Worm (Caenorhabditis elegans): Measurements from ENCODE around the gene cct-6.

Gene cct-6

ce11 chrIII:5859008-5859407 lies 3.5 kb upstream of the cct-6 start, which contains the start of gene dpf-4:
Gene dpf-4 (plus strand): TSS chrIII:5859308.
- TF ChIP-seq ceh-18 (tag; optimal IDR thresholded peaks at IDR 0.05) (no peak), unc-55 (GFP tag; optimal IDR thresholded peaks at IDR 0.05) (no peak), ceh-9 (tag; optimal IDR thresholded peaks at IDR 0.05) (no peak)

ce11 chrIII:5853240-5853639 lies 2.2 kb downstream of the cct-6 start, which contains the start of gene ddx-23:
Gene ddx-23 (minus strand): TSS chrIII:5853269.
- TF ChIP-seq hlh-8 (tag; optimal IDR thresholded peaks at IDR 0.05): peak; percentile 7
- no peak for TF ChIP-seq ceh-45 (GFP tag; IDR thresholded peaks at IDR 0.05)
- TF ChIP-seq ceh-22 (tag; optimal IDR thresholded peaks at IDR 0.05): no peak
- no peak for TF ChIP-seq pha-4 (tag; optimal IDR thresholded peaks at IDR 0.05)
- TF ChIP-seq ceh-14 (tag; optimal IDR thresholded peaks at IDR 0.05): peak; percentile 9
- TF ChIP-seq K02D7.2 (tag; optimal IDR thresholded peaks at IDR 0.05): no peak
- TF ChIP-seq hlh-6 (tag; optimal IDR thresholded peaks at IDR 0.05): no peak
- peak; percentile 11 for TF ChIP-seq elt-2 (tag; optimal IDR thresholded peaks at IDR 0.05)
- no peak for TF ChIP-seq ama-1 (optimal IDR thresholded peaks at IDR 0.05)
- TF ChIP-seq unc-3 (GFP tag; conservative IDR thresholded peaks at IDR 0.05): no peak
- no peak for TF ChIP-seq unc-3 (tag; optimal IDR thresholded peaks at IDR 0.05)
- TF ChIP-seq nhr-232 (tag; optimal IDR thresholded peaks at IDR 0.05): no peak
- no peak for TF ChIP-seq madf-2 (tag; optimal IDR thresholded peaks at IDR 0.05)
- TF ChIP-seq ceh-31 (tag; optimal IDR thresholded peaks at IDR 0.05): peak; percentile 70
- TF ChIP-seq unc-42 (tag; optimal IDR thresholded peaks at IDR 0.05): peak; percentile 34
- no peak for TF ChIP-seq ceh-30 (tag; optimal IDR thresholded peaks at IDR 0.05)
- no peak for TF ChIP-seq sox-2 (GFP tag; IDR thresholded peaks at IDR 0.05)
- no peak for TF ChIP-seq pag-3 (tag; optimal IDR thresholded peaks at IDR 0.05; ENCODE audit: borderline replicate concordance)
- no peak for TF ChIP-seq pros-1 (tag; optimal IDR thresholded peaks at IDR 0.05)
- TF ChIP-seq ceh-48 (tag; optimal IDR thresholded peaks at IDR 0.05): no peak
- no peak for TF ChIP-seq zip-5 (tag; optimal IDR thresholded peaks at IDR 0.05)
- TF ChIP-seq ets-4 (tag; optimal IDR thresholded peaks at IDR 0.05): peak; percentile 93
- TF ChIP-seq ceh-24 (tag; optimal IDR thresholded peaks at IDR 0.05): no peak
- TF ChIP-seq ceh-2 (tag; optimal IDR thresholded peaks at IDR 0.05): no peak
- TF ChIP-seq fax-1 (tag; optimal IDR thresholded peaks at IDR 0.05): peak; percentile 7
- TF ChIP-seq tbx-2 (tag; optimal IDR thresholded peaks at IDR 0.05): peak; percentile 14
- no peak for TF ChIP-seq sox-4 (tag; optimal IDR thresholded peaks at IDR 0.05)

ce11 chrIII:5846412-5846811 lies 9.1 kb downstream of the cct-6 start:
- no peak for TF ChIP-seq odd-2 (tag; optimal IDR thresholded peaks at IDR 0.05)
- no peak for TF ChIP-seq sox-4 (tag; optimal IDR thresholded peaks at IDR 0.05)
- TF ChIP-seq ceh-18 (tag; optimal IDR thresholded peaks at IDR 0.05): peak; percentile 0
- peak; percentile 38 for TF ChIP-seq unc-42 (tag; optimal IDR thresholded peaks at IDR 0.05)
- TF ChIP-seq eyg-1 (tag; optimal IDR thresholded peaks at IDR 0.05): no peak
- TF ChIP-seq nhr-11 (tag; optimal IDR thresholded peaks at IDR 0.05): no peak
- no peak for TF ChIP-seq pqm-1 (tag; optimal IDR thresholded peaks at IDR 0.05)

- TF ChIP-seq ztf-16 (tag; optimal IDR thresholded peaks at IDR 0.05) (no peak), nfya-1 (tag; optimal IDR thresholded peaks at IDR 0.05) (peak; percentile 38), ceh-48 (tag; optimal IDR thresholded peaks at IDR 0.05) (no peak), tbx-2 (tag; optimal IDR thresholded peaks at IDR 0.05) (peak; percentile 29), zip-5 (tag; optimal IDR thresholded peaks at IDR 0.05) (no peak), unc-42 (tag; optimal IDR thresholded peaks at IDR 0.05) (peak; percentile 83), ceh-14 (tag; optimal IDR thresholded peaks at IDR 0.05) (peak; percentile 4), unc-55 (GFP tag; optimal IDR thresholded peaks at IDR 0.05) (peak; percentile 21), ceh-18 (tag; optimal IDR thresholded peaks at IDR 0.05) (peak; percentile 20), mec-3 (tag; optimal IDR thresholded peaks at IDR 0.05; ENCODE audit: borderline replicate concordance) (no peak), ceh-31 (tag; optimal IDR thresholded peaks at IDR 0.05) (peak; percentile 58), sdc-2 (tag; optimal IDR thresholded peaks at IDR 0.05) (no peak), T23F11.4 (GFP tag; optimal IDR thresholded peaks at IDR 0.05) (no peak)
Observed at ce11 chrIII:5845483-5845882, 10.0 kb downstream of the cct-6 start.

Data from whole organism, late embryonic.